Worm (Caenorhabditis elegans): Measurements from ENCODE around the gene ifd-1.

Gene ifd-1

DNA sequence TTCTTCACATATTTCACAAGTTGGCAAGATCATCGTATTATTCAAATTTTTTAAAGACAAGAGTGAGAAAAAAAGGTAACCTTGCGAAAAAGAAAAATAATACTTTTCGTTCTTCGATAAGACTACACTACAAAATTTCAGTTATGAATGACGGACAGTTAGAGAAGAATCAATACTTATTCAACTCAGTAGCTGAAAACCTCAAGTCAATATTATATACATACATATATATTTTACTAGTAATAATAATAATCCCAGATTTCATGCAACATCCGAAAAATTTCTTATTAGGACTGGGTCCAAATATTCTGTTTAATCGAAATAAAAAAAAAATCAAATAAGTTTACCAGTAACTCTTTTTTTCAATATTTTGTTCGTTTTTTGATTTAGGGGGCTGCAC lies 6.9 kb upstream of the ifd-1 start, which contains the start of gene C28G1.6:
Gene C28G1.6 (minus strand): TSS at position 101 of the 400 bp plus-strand sequence.
- TF ChIP-seq dao-5 (tag; optimal IDR thresholded peaks at IDR 0.05) (no peak), him-1 (tag; optimal IDR thresholded peaks at IDR 0.05) (no peak), W03F9.2 (tag; optimal IDR thresholded peaks at IDR 0.05) (no peak)

DNA sequence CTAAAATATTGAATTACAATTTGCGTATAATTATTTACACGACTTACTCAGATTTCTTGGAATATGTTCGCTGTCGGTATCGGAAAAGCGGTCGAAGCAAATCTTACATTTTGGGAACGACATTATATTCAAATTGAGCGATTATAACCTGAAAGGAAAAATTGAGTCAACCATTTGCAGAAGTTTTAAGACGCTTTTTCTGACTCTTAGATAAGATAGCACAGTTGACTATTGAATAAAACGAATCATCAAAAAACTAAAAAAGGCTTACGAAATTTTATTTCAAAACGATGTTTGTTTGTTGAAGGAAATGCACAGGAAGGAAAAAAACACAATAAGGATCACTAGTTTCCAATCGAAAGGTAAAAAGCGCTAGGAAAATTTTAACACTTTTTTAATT lies 4.1 kb upstream of the ifd-1 start, which contains the start of gene rcs-1:
Gene rcs-1 (minus strand): TSS at position 176 of the 400 bp plus-strand sequence.
- TF ChIP-seq him-1 (tag; optimal IDR thresholded peaks at IDR 0.05) = no peak
- TF ChIP-seq W03F9.2 (tag; optimal IDR thresholded peaks at IDR 0.05) = no peak
- no peak for TF ChIP-seq dao-5 (tag; optimal IDR thresholded peaks at IDR 0.05)

ce11 chrX:8820643-8821042 lies 3.6 kb downstream of the ifd-1 start:
- no peak for TF ChIP-seq dao-5 (tag; optimal IDR thresholded peaks at IDR 0.05)
- no peak for TF ChIP-seq him-1 (tag; optimal IDR thresholded peaks at IDR 0.05)
- TF ChIP-seq W03F9.2 (tag; optimal IDR thresholded peaks at IDR 0.05) = no peak

DNA sequence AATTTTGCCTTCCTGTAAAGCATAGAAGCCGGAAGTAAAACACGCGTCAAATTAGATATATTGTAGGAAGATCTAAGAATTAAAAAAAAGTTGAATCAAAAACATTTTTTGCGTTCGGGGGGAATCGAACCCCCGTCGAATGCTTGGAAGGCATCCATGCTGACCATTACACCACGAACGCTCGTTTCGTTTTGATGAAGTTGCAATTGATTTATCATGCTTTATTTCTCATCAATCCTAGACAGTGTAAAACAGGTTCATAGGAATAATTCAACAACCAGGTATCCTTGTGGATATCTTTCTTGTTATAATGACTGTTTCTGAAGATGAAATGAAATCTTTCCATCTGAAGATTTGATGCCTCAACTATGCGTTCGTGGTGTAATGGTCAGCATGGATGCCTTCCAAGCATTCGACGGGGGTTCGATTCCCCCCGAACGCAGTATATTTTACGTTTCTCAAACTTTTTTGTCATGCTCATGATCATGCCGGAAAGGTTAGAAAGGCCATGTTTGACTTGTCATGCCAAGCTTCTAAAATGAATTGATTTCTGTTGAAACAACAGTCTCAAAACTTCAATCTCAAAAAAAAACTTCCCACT lies 4.3 kb downstream of the ifd-1 start:
- TF ChIP-seq dao-5 (tag; optimal IDR thresholded peaks at IDR 0.05) = no peak
- no peak for TF ChIP-seq W03F9.2 (tag; optimal IDR thresholded peaks at IDR 0.05)
- no peak for TF ChIP-seq him-1 (tag; optimal IDR thresholded peaks at IDR 0.05)

DNA sequence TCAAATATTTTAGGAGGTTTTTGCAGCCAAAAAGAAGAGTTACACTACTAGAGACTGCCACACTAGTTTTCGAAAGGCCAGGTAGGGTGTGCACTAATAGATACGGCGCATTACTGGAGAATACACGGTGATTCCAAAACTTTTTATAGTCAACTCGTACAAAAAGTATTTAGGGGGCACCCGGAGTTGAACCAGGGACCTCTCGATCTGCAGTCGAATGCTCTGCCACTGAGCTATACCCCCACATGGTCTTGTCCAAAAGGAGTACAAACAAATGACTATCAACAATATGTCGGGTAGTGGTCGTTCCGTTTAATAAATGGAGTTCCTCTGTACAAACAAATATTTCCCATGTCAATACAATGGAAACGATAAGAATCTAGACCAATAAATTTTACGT lies 6.3 kb downstream of the ifd-1 start:
- TF ChIP-seq W03F9.2 (tag; optimal IDR thresholded peaks at IDR 0.05) (no peak), dao-5 (tag; optimal IDR thresholded peaks at IDR 0.05) (no peak), him-1 (tag; optimal IDR thresholded peaks at IDR 0.05) (no peak)

ce11 chrX:8811916-8812315 lies 12.3 kb downstream of the ifd-1 start, which contains the start of gene cnnm-2:
Gene cnnm-2, plus strand, starts transcription at chrX:8812105.
- no peak for TF ChIP-seq him-1 (tag; optimal IDR thresholded peaks at IDR 0.05)
- no peak for TF ChIP-seq W03F9.2 (tag; optimal IDR thresholded peaks at IDR 0.05)
- no peak for TF ChIP-seq dao-5 (tag; optimal IDR thresholded peaks at IDR 0.05)

- TF ChIP-seq him-1 (tag; optimal IDR thresholded peaks at IDR 0.05) = peak; percentile 98
- TF ChIP-seq W03F9.2 (tag; optimal IDR thresholded peaks at IDR 0.05) = peak; percentile 69
- TF ChIP-seq dao-5 (tag; optimal IDR thresholded peaks at IDR 0.05) = peak; percentile 42
These were observed 13.3 kb downstream of the ifd-1 start, which contains the start of gene R04E5.9 for ce11 chrX:8810908-8811307. Gene R04E5.9, minus strand, starts transcription at chrX:8811142.

ce11 chrX:8808740-8809139 lies 15.5 kb downstream of the ifd-1 start:
- TF ChIP-seq him-1 (tag; optimal IDR thresholded peaks at IDR 0.05) (no peak), dao-5 (tag; optimal IDR thresholded peaks at IDR 0.05) (no peak), W03F9.2 (tag; optimal IDR thresholded peaks at IDR 0.05) (no peak)

DNA sequence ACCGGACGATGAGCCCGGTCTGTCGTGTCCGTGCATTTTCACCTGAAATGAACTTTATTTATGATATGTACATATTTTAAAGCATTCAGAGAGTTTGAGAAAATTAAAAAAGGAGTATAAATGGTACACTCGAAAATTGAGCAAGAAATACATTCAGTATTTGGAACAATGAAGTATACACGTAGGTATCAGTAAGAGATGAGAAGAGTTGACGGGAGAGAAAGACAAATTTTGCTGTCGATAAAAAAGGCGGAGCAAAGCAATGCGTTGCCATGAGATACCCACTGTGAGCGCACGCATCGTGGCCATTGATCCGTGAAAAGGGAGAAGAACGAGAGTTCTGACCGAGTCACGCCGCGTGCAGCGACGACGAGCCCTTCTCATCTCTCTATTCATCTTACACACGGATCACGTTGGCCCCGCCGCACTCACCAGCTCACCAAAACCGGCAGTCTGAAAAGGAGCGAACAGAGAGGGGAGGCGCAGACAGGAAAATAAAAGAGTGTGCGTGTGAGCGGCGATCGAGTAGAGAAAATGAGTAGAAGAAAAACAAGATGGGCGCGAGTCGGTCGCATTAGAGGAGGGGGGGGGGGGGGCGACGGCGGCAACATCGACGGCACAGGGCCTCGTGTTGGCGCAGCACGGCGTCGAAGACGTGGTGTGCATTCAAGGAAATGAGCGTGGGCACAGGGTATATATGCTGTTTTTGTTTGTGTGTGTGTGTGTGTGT lies 18.0 kb downstream of the ifd-1 start, which contains the start of gene R04E5.8:
Gene R04E5.8 (minus strand): TSS at position 51 of the 730 bp plus-strand sequence.
- TF ChIP-seq W03F9.2 (tag; optimal IDR thresholded peaks at IDR 0.05) (no peak), him-1 (tag; optimal IDR thresholded peaks at IDR 0.05) (peak; percentile 90)

DNA sequence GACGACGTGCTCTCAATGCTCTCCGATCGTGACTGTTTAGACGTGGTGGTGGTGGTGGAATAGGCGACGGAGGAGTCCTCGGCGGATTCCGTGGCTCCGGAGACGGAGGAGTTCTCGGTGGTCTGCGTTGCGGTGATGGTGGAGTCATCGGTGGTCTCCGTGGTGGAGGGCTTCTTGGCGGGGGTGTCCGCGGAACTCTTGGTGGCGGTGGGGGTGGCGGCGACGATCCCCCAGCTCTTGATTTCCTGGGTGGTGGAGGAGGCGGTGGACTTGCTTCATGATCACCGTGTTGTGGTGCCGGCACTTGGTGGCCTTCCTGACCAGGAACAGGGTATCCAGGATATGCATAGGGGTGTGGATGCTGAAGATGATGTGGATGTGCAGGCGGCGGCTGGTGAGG lies 18.8 kb downstream of the ifd-1 start:
- TF ChIP-seq dao-5 (tag; optimal IDR thresholded peaks at IDR 0.05) = no peak
- TF ChIP-seq W03F9.2 (tag; optimal IDR thresholded peaks at IDR 0.05) = no peak
- TF ChIP-seq him-1 (tag; optimal IDR thresholded peaks at IDR 0.05) = no peak

ce11 chrX:8800983-8801382 lies 23.3 kb downstream of the ifd-1 start:
- no peak for TF ChIP-seq dao-5 (tag; optimal IDR thresholded peaks at IDR 0.05)
- TF ChIP-seq W03F9.2 (tag; optimal IDR thresholded peaks at IDR 0.05) = no peak
- TF ChIP-seq him-1 (tag; optimal IDR thresholded peaks at IDR 0.05) = peak; percentile 42

DNA sequence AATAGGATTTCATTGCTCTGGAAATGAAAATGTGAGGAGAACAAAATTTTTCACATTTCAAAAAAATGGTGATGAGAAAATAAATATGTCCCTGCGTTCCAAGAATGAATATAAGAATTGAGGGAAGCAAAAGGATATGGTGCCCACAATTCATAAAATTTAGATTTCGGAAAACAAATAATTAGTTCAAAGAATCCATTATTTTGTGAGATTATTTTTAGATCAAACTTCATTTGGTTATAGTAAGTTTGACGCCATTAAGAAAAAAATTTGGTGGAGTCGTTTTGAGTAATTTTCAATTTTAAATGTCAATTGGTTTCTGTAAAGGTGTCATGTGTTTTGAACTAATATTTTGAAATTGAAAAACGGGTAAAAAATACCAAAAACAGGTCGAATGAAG lies 23.9 kb downstream of the ifd-1 start:
- TF ChIP-seq W03F9.2 (tag; optimal IDR thresholded peaks at IDR 0.05) = no peak
- TF ChIP-seq dao-5 (tag; optimal IDR thresholded peaks at IDR 0.05) = no peak
- no peak for TF ChIP-seq him-1 (tag; optimal IDR thresholded peaks at IDR 0.05)

DNA sequence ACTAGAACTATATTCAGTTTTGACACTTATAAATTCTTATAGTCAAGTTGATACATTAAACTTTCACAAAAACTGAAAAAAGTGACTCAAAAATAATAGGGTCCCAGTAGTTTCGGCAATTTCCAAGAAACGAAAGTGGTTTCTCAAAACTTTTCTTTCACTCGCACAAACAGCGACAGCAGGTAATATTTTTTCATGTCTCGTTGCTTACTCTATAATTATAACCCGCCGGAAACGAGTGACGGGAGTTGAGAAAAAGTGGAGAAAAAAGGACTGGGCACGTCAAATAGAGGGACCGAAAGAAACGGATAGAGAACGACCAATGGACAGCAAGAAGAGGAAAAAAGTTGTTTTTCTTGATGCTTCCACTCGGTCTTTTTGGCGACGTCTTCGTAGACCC lies 24.3 kb downstream of the ifd-1 start:
- TF ChIP-seq W03F9.2 (tag; optimal IDR thresholded peaks at IDR 0.05) = no peak
- TF ChIP-seq dao-5 (tag; optimal IDR thresholded peaks at IDR 0.05) = no peak
- TF ChIP-seq him-1 (tag; optimal IDR thresholded peaks at IDR 0.05) = no peak

DNA sequence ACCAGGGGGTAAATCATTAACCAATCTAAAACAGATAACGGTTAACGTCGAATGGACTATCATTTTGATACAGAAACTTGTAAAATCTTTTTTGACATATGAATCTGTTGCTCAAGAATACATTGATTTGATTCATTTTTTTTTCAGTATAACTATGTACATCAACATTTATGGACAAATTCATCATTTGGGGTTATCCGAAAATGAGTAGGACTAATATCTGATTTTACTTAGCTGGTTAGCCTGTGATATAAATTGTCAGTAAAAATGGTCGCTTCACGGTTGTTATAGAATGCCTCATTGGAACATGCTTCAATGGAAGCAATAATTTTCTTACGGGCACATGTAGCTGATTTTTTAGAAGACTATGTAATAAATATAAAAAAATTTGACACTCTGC lies 26.6 kb downstream of the ifd-1 start:
- TF ChIP-seq W03F9.2 (tag; optimal IDR thresholded peaks at IDR 0.05) = no peak
- no peak for TF ChIP-seq dao-5 (tag; optimal IDR thresholded peaks at IDR 0.05)
- TF ChIP-seq him-1 (tag; optimal IDR thresholded peaks at IDR 0.05) = no peak
